Fruit fly (Drosophila melanogaster): ENCODE results near the gene msd5.

Gene msd5

dm6 chr3L:1342133-1342580 is 9.2 kb upstream of the msd5 start, which contains the start of gene indra (continued):
- TF ChIP-seq CG33557 (GFP tag; optimal IDR thresholded peaks at IDR 0.05) (peak; percentile 45), slp2 (GFP tag; optimal IDR thresholded peaks at IDR 0.05) (peak; percentile 31), slbo (GFP tag; IDR thresholded peaks at IDR 0.05) (peak; percentile 59)

dm6 chr3L:1335989-1336961 is 3.3 kb upstream of the msd5 start:
- TF ChIP-seq pan (optimal IDR thresholded peaks at IDR 0.05), result no peak
- peak in 1 of 2 experiments; percentile 22 for TF ChIP-seq pan (GFP tag; optimal IDR thresholded peaks at IDR 0.05 in 1 of 2, IDR thresholded peaks at IDR 0.05 in 1 of 2)
- 0 out of 2 replicates have a peak, but pooled peaks have one; percentile 5 for TF ChIP-seq HLH3B (GFP tag; IDR thresholded peaks at IDR 0.05)
- TF ChIP-seq dati (GFP tag; IDR thresholded peaks at IDR 0.05), result no peak
- TF ChIP-seq dysf (GFP tag; IDR thresholded peaks at IDR 0.05), result 0 out of 3 replicates have a peak, but pooled peaks have one; percentile 22
- TF ChIP-seq Deaf1 (tag; optimal IDR thresholded peaks at IDR 0.05), result no peak
- no peak for TF ChIP-seq gce (GFP tag; IDR thresholded peaks at IDR 0.05)
- TF ChIP-seq CG7786 (GFP tag; optimal IDR thresholded peaks at IDR 0.05), result no peak
- no peak for TF ChIP-seq fd96Cb (tag; optimal IDR thresholded peaks at IDR 0.05)
- no peak for TF ChIP-seq CG17359 (tag; optimal IDR thresholded peaks at IDR 0.05)
- TF ChIP-seq CG34376 (GFP tag; optimal IDR thresholded peaks at IDR 0.05), result peak; percentile 92
- no peak for TF ChIP-seq Opbp (GFP tag; IDR thresholded peaks at IDR 0.05; ENCODE audit: partially characterized antibody)
- no peak for TF ChIP-seq dan (GFP tag; IDR thresholded peaks at IDR 0.05)
- TF ChIP-seq otp (GFP tag; IDR thresholded peaks at IDR 0.05), result no peak
- TF ChIP-seq sd (tag; optimal IDR thresholded peaks at IDR 0.05), result peak; percentile 89
- no peak for TF ChIP-seq CG7928 (GFP tag; optimal IDR thresholded peaks at IDR 0.05)
- TF ChIP-seq CG2129 (GFP tag; IDR thresholded peaks at IDR 0.05; ENCODE audit: partially characterized antibody), result no peak
- no peak for TF ChIP-seq repo (GFP tag; optimal IDR thresholded peaks at IDR 0.05)
- no peak for TF ChIP-seq MESR4 (GFP tag; optimal IDR thresholded peaks at IDR 0.05)
- no peak for TF ChIP-seq Dll (GFP tag; IDR thresholded peaks at IDR 0.05; ENCODE audit: partially characterized antibody)
- TF ChIP-seq rib (GFP tag; IDR thresholded peaks at IDR 0.05), result no peak
- no peak for TF ChIP-seq Ets97D (GFP tag; optimal IDR thresholded peaks at IDR 0.05)
- TF ChIP-seq CG15601 (tag; optimal IDR thresholded peaks at IDR 0.05), result no peak
- TF ChIP-seq Lhr (GFP tag; optimal IDR thresholded peaks at IDR 0.05), result no peak
- no peak for TF ChIP-seq crp (GFP tag; optimal IDR thresholded peaks at IDR 0.05)
- TF ChIP-seq fd3F (GFP tag; optimal IDR thresholded peaks at IDR 0.05), result no peak
- no peak for TF ChIP-seq Dek (tag; optimal IDR thresholded peaks at IDR 0.05)
- TF ChIP-seq CG11696 (GFP tag; IDR thresholded peaks at IDR 0.05), result peak; percentile 91
- TF ChIP-seq CG30431 (GFP tag; optimal IDR thresholded peaks at IDR 0.05), result no peak
- no peak for TF ChIP-seq nau (GFP tag; optimal IDR thresholded peaks at IDR 0.05)
- no peak for TF ChIP-seq hkb (optimal IDR thresholded peaks at IDR 0.05)
- peak; percentile 27; the same call in 1 of the 2 replicates for TF ChIP-seq hkb (GFP tag; IDR thresholded peaks at IDR 0.05)
- TF ChIP-seq slbo (GFP tag; IDR thresholded peaks at IDR 0.05), result peak; percentile 35; the same call in 1 of the 2 replicates
- TF ChIP-seq pnt (GFP tag; optimal IDR thresholded peaks at IDR 0.05), result no peak
- TF ChIP-seq CG10654 (GFP tag; optimal IDR thresholded peaks at IDR 0.05), result no peak
- no peak for TF ChIP-seq CG11093 (GFP tag; IDR thresholded peaks at IDR 0.05)
- TF ChIP-seq GATAe (GFP tag; conservative IDR thresholded peaks at IDR 0.05), result peak; percentile 58; the same call in 1 of the 2 replicates
- no peak for TF ChIP-seq CG16863 (GFP tag; optimal IDR thresholded peaks at IDR 0.05)
- TF ChIP-seq CG6272 (GFP tag; IDR thresholded peaks at IDR 0.05), result no peak
- TF ChIP-seq CG18599 (GFP tag; optimal IDR thresholded peaks at IDR 0.05), result peak; percentile 50
- TF ChIP-seq Nf-YB (GFP tag; optimal IDR thresholded peaks at IDR 0.05), result no peak
- no peak for TF ChIP-seq ham (GFP tag; IDR thresholded peaks at IDR 0.05)
- no peak for TF ChIP-seq hb (GFP tag; IDR thresholded peaks at IDR 0.05; ENCODE audit: partially characterized antibody)
- TF ChIP-seq PHDP (tag; optimal IDR thresholded peaks at IDR 0.05), result peak; percentile 22

All from whole organism, embryonic.